Fruit fly (Drosophila melanogaster): ENCODE measurements around the gene CG14110.

- no peak for TF ChIP-seq CG16779 (tag; optimal IDR thresholded peaks at IDR 0.05)
- no peak for TF ChIP-seq Blimp-1 (GFP tag; optimal IDR thresholded peaks at IDR 0.05)
- TF ChIP-seq CG11762 (GFP tag; optimal IDR thresholded peaks at IDR 0.05; ENCODE audit: insufficient read depth) = no peak
- no peak for TF ChIP-seq pdm3 (GFP tag; optimal IDR thresholded peaks at IDR 0.05)
Observed at dm6 chr3L:13425571-13425970, 41.0 kb downstream of the CG14110 start, which contains the start of gene CG14106.
